Worm (Caenorhabditis elegans) whole organism, young adult: Measurements from ENCODE around the gene str-207.

Experiments
- F10E7.11 ChIP-seq: sonication (generic microtip); optimal IDR thresholded peaks from 2 replicates; lab custom pipeline; 2017; ENCODE audit warnings: mild to moderate bottlenecking, missing genetic modification characterization, moderate library complexity, missing compliant biosample characterization
- F49E8.2 ChIP-seq: sonication (generic microtip); optimal IDR thresholded peaks from 3 replicates; lab custom pipeline; 2017; ENCODE audit warnings: missing genetic modification characterization, mild to moderate bottlenecking, missing compliant biosample characterization, antibody characterized with exemption, moderate library complexity; ENCODE audit not compliant: insufficient read depth
- Y95B8A.8 ChIP-seq: fragments of 200-800 bp; sonication (Bioruptor generic); IDR thresholded peaks from 2 replicates; pipeline ENCODE4 v1.3.6; 2022; ENCODE audit warnings: missing genetic modification reagents, missing genetic modification characterization, missing compliant biosample characterization
- aptf-3 ChIP-seq: fragments of 200-800 bp; sonication (Bioruptor generic); IDR thresholded peaks from 2 replicates; pipeline ENCODE4 v1.3.6; 2022; ENCODE audit warnings: missing genetic modification characterization, missing compliant biosample characterization
- ceh-40 ChIP-seq: fragments of 200-800 bp; sonication (Bioruptor generic); IDR thresholded peaks from 2 replicates; pipeline ENCODE4 v1.3.6; 2022; ENCODE audit warnings: missing genetic modification characterization, missing compliant biosample characterization
- ceh-58 ChIP-seq: fragments of 200-800 bp; sonication (Bioruptor generic); IDR thresholded peaks from 2 replicates; pipeline ENCODE4 v1.3.6; 2022; ENCODE audit warnings: missing genetic modification characterization, missing compliant biosample characterization
- him-1 ChIP-seq: sonication (generic microtip); optimal IDR thresholded peaks from 2 replicates; lab custom pipeline; 2016; ENCODE audit warnings: missing genotype, missing genetic modification reagents, missing genetic modification characterization, missing compliant biosample characterization
- let-607 ChIP-seq, 2 experiments: fragments of 200-800 bp in 1 of 2; sonication (Bioruptor generic) in 1 of 2; sonication (generic microtip) in 1 of 2; optimal IDR thresholded peaks; 2 replicates each; lab custom pipeline; 2016 to 2018; ENCODE audit warnings: mild to moderate bottlenecking in 2 of 2, missing compliant biosample characterization in 2 of 2, missing genetic modification characterization in 2 of 2, moderate library complexity in 2 of 2, missing genotype in 1 of 2
- lir-1 ChIP-seq: fragments of 200-800 bp; sonication (Bioruptor generic); conservative IDR thresholded peaks from 2 replicates; pipeline ENCODE4 v1.3.6; 2022; ENCODE audit warnings: missing genetic modification reagents, missing genetic modification characterization, missing compliant biosample characterization
- nfya-1 ChIP-seq: sonication (generic microtip); optimal IDR thresholded peaks from 2 replicates; lab custom pipeline; 2017; ENCODE audit warnings: antibody characterized with exemption, missing compliant biosample characterization, missing genetic modification characterization, borderline replicate concordance; ENCODE audit not compliant: insufficient read depth
- nhr-179 ChIP-seq: sonication (generic microtip); optimal IDR thresholded peaks from 2 replicates; lab custom pipeline; 2016; ENCODE audit warnings: mild to moderate bottlenecking, missing genetic modification characterization, missing compliant biosample characterization
- nhr-80 ChIP-seq: sonication (generic microtip); optimal IDR thresholded peaks from 2 replicates; lab custom pipeline; 2016; ENCODE audit warnings: missing genetic modification characterization, missing compliant biosample characterization
- sptf-2 ChIP-seq: fragments of 200-800 bp; sonication (Bioruptor generic); optimal IDR thresholded peaks from 2 replicates; lab custom pipeline; 2018; ENCODE audit warnings: mild to moderate bottlenecking, missing genetic modification characterization, missing compliant biosample characterization

ce11 chrV:4951434-4951833 is at the start of gene str-207:
- TF ChIP-seq sptf-2 (GFP tag; lab: Kevin White, UChicago) (no peak), Y95B8A.8 (GFP tag; lab: Robert Waterston, UW) (no peak), let-607 (tag; optimal IDR thresholded peaks at IDR 0.05; lab: Kevin White, UChicago) (no peak), ceh-40 (GFP tag; lab: Robert Waterston, UW) (no peak), him-1 (tag; lab: Kevin White, UChicago) (no peak), F49E8.2 (tag; lab: Kevin White, UChicago) (no peak), F10E7.11 (tag; lab: Kevin White, UChicago) (no peak), nhr-80 (no peak), nfya-1 (no peak), nhr-179 (no peak), lir-1 (GFP tag; lab: Robert Waterston, UW) (no peak), aptf-3 (no peak), ceh-58 (GFP tag; lab: Robert Waterston, UW) (no peak)
